Fruit fly (Drosophila melanogaster) Kc167 (cell line): ENCODE results near the gene CG3984.

Source experiments
- Myc ChIP-seq: fragments of >200 bp; optimal IDR thresholded peaks from 2 replicates; lab custom pipeline; 2017; ENCODE audit warnings: missing external identifiers
- Sin3A ChIP-seq: fragments of >200 bp; optimal IDR thresholded peaks from 2 replicates; lab custom pipeline; 2018; ENCODE audit warnings: missing external identifiers
- psq ChIP-seq: fragments of >200 bp; optimal IDR thresholded peaks from 2 replicates; lab custom pipeline; 2017; ENCODE audit warnings: missing external identifiers

DNA sequence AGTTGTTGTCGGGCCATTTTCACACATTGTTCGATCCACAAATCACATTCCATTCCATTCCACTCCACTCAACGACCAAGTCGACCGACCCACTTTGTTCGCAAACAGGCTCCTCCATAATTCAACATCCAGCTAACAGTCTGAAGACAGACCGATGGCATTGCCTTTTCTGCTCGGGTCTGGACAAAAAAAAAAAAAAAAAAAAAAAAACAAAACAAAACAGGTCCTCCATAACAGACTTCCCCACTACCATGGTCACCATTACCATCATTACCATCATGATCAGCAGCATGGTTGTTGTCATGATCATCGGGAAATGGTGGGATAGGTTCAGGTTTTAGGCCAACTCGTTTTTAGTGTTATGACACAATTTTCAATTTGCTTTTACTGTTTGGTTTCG is 24.7 kb upstream of the CG3984 start:
- TF ChIP-seq Sin3A (lab: Kevin White, UChicago): no peak
- no peak for TF ChIP-seq Myc (lab: Kevin White, UChicago)
- TF ChIP-seq psq: no peak
